Worm (Caenorhabditis elegans) whole organism, L4 larva: Measurements from ENCODE around the gene ddx-23.

ENCODE experiments used
- D1046.2 ChIP-seq: fragments of 200-800 bp; sonication (Bioruptor generic); IDR thresholded peaks from 2 replicates; pipeline ENCODE4 v1.3.6; 2022; ENCODE audit warnings: missing genetic modification characterization, missing compliant biosample characterization
- F37D6.2 ChIP-seq: sonication (generic microtip); optimal IDR thresholded peaks from 2 replicates; lab custom pipeline; 2016; ENCODE audit warnings: mild to moderate bottlenecking, missing genetic modification characterization, missing compliant biosample characterization
- F49E8.2 ChIP-seq: sonication (generic microtip); optimal IDR thresholded peaks from 2 replicates; lab custom pipeline; 2016; ENCODE audit warnings: missing compliant biosample characterization, mild to moderate bottlenecking, missing genetic modification characterization, borderline replicate concordance
- T20F7.1 ChIP-seq: fragments of 200-800 bp; sonication (Bioruptor generic); optimal IDR thresholded peaks from 2 replicates; lab custom pipeline; 2018; ENCODE audit warnings: mild to moderate bottlenecking, missing genetic modification characterization, missing compliant biosample characterization
- T26A8.4 ChIP-seq: fragments of 200-800 bp; sonication (Bioruptor generic); IDR thresholded peaks from 2 replicates; pipeline ENCODE4 v1.3.6; 2022; ENCODE audit warnings: missing genetic modification characterization, missing compliant biosample characterization
- Y105C5A.15 ChIP-seq: fragments of 200-800 bp; sonication (Bioruptor generic); IDR thresholded peaks from 2 replicates; pipeline ENCODE4 v1.3.6; 2022; ENCODE audit warnings: missing genetic modification characterization, missing compliant biosample characterization
- Y5F2A.4 ChIP-seq: fragments of 200-800 bp; sonication (Bioruptor generic); optimal IDR thresholded peaks from 2 replicates; lab custom pipeline; 2018; ENCODE audit warnings: mild to moderate bottlenecking, missing genetic modification characterization, missing compliant biosample characterization
- Y75B8A.6 ChIP-seq: fragments of 200-800 bp; sonication (Bioruptor generic); IDR thresholded peaks from 2 replicates; pipeline ENCODE4 v1.3.6; 2022; ENCODE audit warnings: missing genetic modification reagents, missing genetic modification characterization, missing compliant biosample characterization
- ZK337.2 ChIP-seq: fragments of 200-800 bp; sonication (Bioruptor generic); IDR thresholded peaks from 2 replicates; pipeline ENCODE4 v1.3.6; 2022; ENCODE audit warnings: missing genetic modification reagents, missing genetic modification characterization, missing compliant biosample characterization
- aha-1 ChIP-seq: fragments of 150-350 bp; peaks from one replicate; lab custom pipeline; 2014; ENCODE audit warnings: missing biosample characterization, missing genetic modification characterization
- attf-4 ChIP-seq: sonication (generic microtip); optimal IDR thresholded peaks from 3 replicates; lab custom pipeline; 2017; ENCODE audit warnings: missing biosample characterization, missing genetic modification characterization
- ceh-44 ChIP-seq: fragments of 200-800 bp; sonication (Bioruptor generic); IDR thresholded peaks from 2 replicates; pipeline ENCODE4 v1.3.6; 2022; ENCODE audit warnings: missing genetic modification reagents, missing genetic modification characterization, missing compliant biosample characterization
- ceh-62 ChIP-seq: sonication (generic microtip); optimal IDR thresholded peaks from 2 replicates; lab custom pipeline; 2017; ENCODE audit warnings: missing biosample characterization, missing genetic modification characterization
- ctbp-1 ChIP-seq: fragments of 200-800 bp; sonication (Bioruptor generic); IDR thresholded peaks from 2 replicates; pipeline ENCODE4 v1.3.6; 2022; ENCODE audit warnings: missing genetic modification reagents, missing genetic modification characterization, missing compliant biosample characterization
- daf-16 ChIP-seq, 3 experiments: sonication (generic microtip); optimal IDR thresholded peaks; 2 replicates each; lab custom pipeline; 2016 to 2017; ENCODE audit warnings: missing genetic modification characterization in 3 of 3, missing genetic modification reagents in 3 of 3, mild to moderate bottlenecking in 2 of 3, missing compliant biosample characterization in 2 of 3, missing biosample characterization in 1 of 3, moderate library complexity in 1 of 3
- daf-19 ChIP-seq: fragments of 200-800 bp; sonication (Bioruptor generic); conservative IDR thresholded peaks from 2 replicates; pipeline ENCODE4 v1.3.6; 2022; ENCODE audit warnings: missing genetic modification characterization, missing compliant biosample characterization
- dmd-6 ChIP-seq: fragments of 200-800 bp; sonication (Bioruptor generic); IDR thresholded peaks from 2 replicates; pipeline ENCODE4 v1.3.6; 2022; ENCODE audit warnings: missing genetic modification reagents, missing genetic modification characterization, missing compliant biosample characterization
- dmd-9 ChIP-seq: fragments of 200-800 bp; sonication (Bioruptor generic); IDR thresholded peaks from 2 replicates; pipeline ENCODE4 v1.3.6; 2022; ENCODE audit warnings: missing genetic modification reagents, missing genetic modification characterization, missing compliant biosample characterization
- egl-27 ChIP-seq: sonication (generic microtip); optimal IDR thresholded peaks from 3 replicates; lab custom pipeline; 2017; ENCODE audit warnings: missing biosample characterization, missing genetic modification reagents, missing genetic modification characterization
- fkh-10 ChIP-seq: fragments of 150-350 bp; optimal IDR thresholded peaks from 2 replicates; lab custom pipeline; 2014; ENCODE audit warnings: missing biosample characterization, missing genetic modification reagents, missing genetic modification characterization
- hif-1 ChIP-seq, 2 experiments: sonication (generic microtip); optimal IDR thresholded peaks; 2 replicates each; lab custom pipeline; 2016 to 2017; ENCODE audit warnings: missing compliant biosample characterization in 2 of 2, missing genetic modification characterization in 2 of 2, missing genetic modification reagents in 2 of 2, missing genotype in 2 of 2, mild to moderate bottlenecking in 1 of 2
- hlh-30 ChIP-seq: sonication (generic microtip); optimal IDR thresholded peaks from 2 replicates; lab custom pipeline; 2017; ENCODE audit warnings: antibody characterized with exemption, mild to moderate bottlenecking, missing genetic modification characterization, missing compliant biosample characterization; ENCODE audit not compliant: insufficient read depth
- jun-1 ChIP-seq: fragments of 150-350 bp; optimal IDR thresholded peaks from 2 replicates; lab custom pipeline; 2014; ENCODE audit warnings: missing biosample characterization, missing genetic modification reagents, missing genetic modification characterization
- lin-1 ChIP-seq: fragments of 200-800 bp; sonication (Bioruptor generic); IDR thresholded peaks from 2 replicates; pipeline ENCODE4 v1.3.6; 2022; ENCODE audit warnings: missing genetic modification reagents, missing genetic modification characterization, missing compliant biosample characterization
- lin-29 ChIP-seq: fragments of 200-800 bp; sonication (Bioruptor generic); IDR thresholded peaks from 2 replicates; pipeline ENCODE4 v1.3.6; 2022; ENCODE audit warnings: missing genetic modification reagents, missing genetic modification characterization, missing compliant biosample characterization
- lsy-2 ChIP-seq, 2 experiments: fragments of 150-350 bp in 1 of 2; sonication (generic microtip) in 1 of 2; optimal IDR thresholded peaks; 2 replicates each; lab custom pipeline; 2014 to 2017; ENCODE audit warnings: missing biosample characterization in 2 of 2, missing genetic modification characterization in 2 of 2
- madf-9 ChIP-seq: fragments of 200-800 bp; sonication (Bioruptor generic); conservative IDR thresholded peaks from 2 replicates; pipeline ENCODE4 v1.3.6; 2022; ENCODE audit warnings: missing genetic modification reagents, missing genetic modification characterization, missing compliant biosample characterization
- mdl-1 ChIP-seq, 2 experiments: fragments of 150-350 bp in 1 of 2; sonication (generic microtip) in 1 of 2; optimal IDR thresholded peaks; 2 replicates each; lab custom pipeline; 2014 to 2017; ENCODE audit warnings: missing biosample characterization in 2 of 2, missing genetic modification characterization in 2 of 2
- mdt-29 ChIP-seq: fragments of 200-800 bp; sonication (Bioruptor generic); IDR thresholded peaks from 2 replicates; pipeline ENCODE4 v1.3.6; 2022; ENCODE audit warnings: missing genetic modification reagents, missing genetic modification characterization, missing compliant biosample characterization
- nhr-10 ChIP-seq: fragments of 150-350 bp; optimal IDR thresholded peaks from 2 replicates; lab custom pipeline; 2014; ENCODE audit warnings: missing biosample characterization, missing genetic modification characterization
- nhr-102 ChIP-seq: sonication (generic microtip); optimal IDR thresholded peaks from 2 replicates; lab custom pipeline; 2016; ENCODE audit warnings: mild to moderate bottlenecking, missing genetic modification characterization, moderate library complexity, missing compliant biosample characterization
- nhr-11 ChIP-seq: fragments of 150-350 bp; optimal IDR thresholded peaks from 2 replicates; lab custom pipeline; 2014; ENCODE audit warnings: missing biosample characterization, missing genetic modification characterization
- nhr-42 ChIP-seq: fragments of 200-800 bp; sonication (Bioruptor generic); IDR thresholded peaks from 2 replicates; pipeline ENCODE4 v1.3.6; 2022; ENCODE audit warnings: missing genetic modification characterization, missing compliant biosample characterization
- nhr-48 ChIP-seq: sonication (generic microtip); optimal IDR thresholded peaks from 2 replicates; lab custom pipeline; 2016; ENCODE audit warnings: mild to moderate bottlenecking, missing genetic modification characterization, missing compliant biosample characterization
- nhr-76 ChIP-seq: fragments of 150-350 bp; optimal IDR thresholded peaks from 2 replicates; lab custom pipeline; 2014; ENCODE audit warnings: missing biosample characterization, missing genetic modification characterization
- php-3 ChIP-seq: fragments of 200-800 bp; sonication (Bioruptor generic); IDR thresholded peaks from 2 replicates; pipeline ENCODE4 v1.3.6; 2022; ENCODE audit warnings: missing genetic modification reagents, missing genetic modification characterization, missing compliant biosample characterization
- skn-1 ChIP-seq: fragments of 150-350 bp; optimal IDR thresholded peaks from 2 replicates; lab custom pipeline; 2014; ENCODE audit warnings: missing biosample characterization, missing genetic modification characterization
- spr-3 ChIP-seq: fragments of 200-800 bp; sonication (Bioruptor generic); optimal IDR thresholded peaks from 2 replicates; lab custom pipeline; 2018; ENCODE audit warnings: mild to moderate bottlenecking, missing genetic modification characterization, missing compliant biosample characterization
- tag-97 ChIP-seq: fragments of 200-800 bp; sonication (Bioruptor generic); IDR thresholded peaks from 2 replicates; pipeline ENCODE4 v1.3.6; 2022; ENCODE audit warnings: missing genetic modification characterization, missing compliant biosample characterization
- unc-130 ChIP-seq: sonication (generic microtip); optimal IDR thresholded peaks from 2 replicates; lab custom pipeline; 2016; ENCODE audit warnings: missing genetic modification reagents, missing genetic modification characterization, missing compliant biosample characterization
- vab-7 ChIP-seq: fragments of 200-800 bp; sonication (Bioruptor generic); IDR thresholded peaks from 2 replicates; pipeline ENCODE4 v1.3.6; 2022; ENCODE audit warnings: missing genetic modification reagents, missing genetic modification characterization, missing compliant biosample characterization
- zfp-2 ChIP-seq: sonication (generic microtip); optimal IDR thresholded peaks from 2 replicates; lab custom pipeline; 2016; ENCODE audit warnings: mild to moderate bottlenecking, missing genetic modification characterization, missing compliant biosample characterization
- zfp-3 ChIP-seq: fragments of 200-800 bp; sonication (Bioruptor generic); conservative IDR thresholded peaks from 2 replicates; pipeline ENCODE4 v1.3.6; 2022; ENCODE audit warnings: missing genetic modification reagents, missing genetic modification characterization, missing compliant biosample characterization
- zip-2 ChIP-seq: fragments of 150-350 bp; optimal IDR thresholded peaks from 2 replicates; lab custom pipeline; 2014; ENCODE audit warnings: missing biosample characterization, missing genetic modification characterization
- ztf-11 ChIP-seq: fragments of 150-350 bp; optimal IDR thresholded peaks from 2 replicates; lab custom pipeline; 2014; ENCODE audit warnings: missing biosample characterization, missing genetic modification characterization
- ztf-7 ChIP-seq: fragments of 150-350 bp; optimal IDR thresholded peaks from 2 replicates; lab custom pipeline; 2014; ENCODE audit warnings: missing biosample characterization, missing genetic modification characterization

The ddx-23 gene

ce11 chrIII:5839147-5839546 lies 13.9 kb downstream of the ddx-23 start (continued):
- no peak for TF ChIP-seq F49E8.2 (tag; lab: Kevin White, UChicago)
- TF ChIP-seq lin-1 (GFP tag; lab: Robert Waterston, UW), result 0 out of 2 replicates have a peak, but pooled peaks have one; percentile 27
- no peak for TF ChIP-seq nhr-11 (tag; lab: Kevin White, UChicago)
- no peak for TF ChIP-seq D1046.2
- TF ChIP-seq daf-16 (GFP tag; optimal IDR thresholded peaks at IDR 0.05; lab: Kevin White, UChicago), result peak in 1 of 2 experiments; percentile 53
- peak; percentile 96 for TF ChIP-seq daf-16 (tag; optimal IDR thresholded peaks at IDR 0.05; lab: Kevin White, UChicago)
- TF ChIP-seq madf-9 (GFP tag; lab: Robert Waterston, UW), result no peak
- TF ChIP-seq skn-1, result no peak
- no peak for TF ChIP-seq php-3 (GFP tag; lab: Robert Waterston, UW)
- TF ChIP-seq zfp-2 (tag; lab: Kevin White, UChicago), result no peak
- no peak for TF ChIP-seq ztf-11 (tag; lab: Kevin White, UChicago)
- no peak for TF ChIP-seq zfp-3 (GFP tag; lab: Robert Waterston, UW)
- no peak for TF ChIP-seq jun-1 (tag; lab: Kevin White, UChicago)
- TF ChIP-seq nhr-102 (tag; lab: Kevin White, UChicago), result no peak
- no peak for TF ChIP-seq attf-4 (tag; lab: Kevin White, UChicago)
- no peak for TF ChIP-seq hif-1 (tag; optimal IDR thresholded peaks at IDR 0.05; lab: Kevin White, UChicago)
- TF ChIP-seq Y105C5A.15 (GFP tag; lab: Robert Waterston, UW), result no peak
- no peak for TF ChIP-seq spr-3 (GFP tag; lab: Kevin White, UChicago)
- TF ChIP-seq vab-7, result no peak
- peak; percentile 61 for TF ChIP-seq T20F7.1 (GFP tag; lab: Kevin White, UChicago)
- TF ChIP-seq lsy-2 (tag; optimal IDR thresholded peaks at IDR 0.05; lab: Kevin White, UChicago), result peak in 1 of 2 experiments; percentile 1
- TF ChIP-seq dmd-6 (GFP tag; lab: Robert Waterston, UW), result peak; percentile 74
- no peak for TF ChIP-seq ceh-62
- TF ChIP-seq dmd-9 (GFP tag; lab: Robert Waterston, UW), result no peak
- TF ChIP-seq Y5F2A.4 (GFP tag; lab: Kevin White, UChicago), result no peak
- TF ChIP-seq daf-19, result 0 out of 2 replicates have a peak, but pooled peaks have one; percentile 42
- no peak for TF ChIP-seq aha-1
- TF ChIP-seq ZK337.2, result no peak
- TF ChIP-seq T26A8.4, result no peak; the same call in 1 of the 2 replicates
- peak; percentile 73 for TF ChIP-seq hlh-30 (tag; lab: Kevin White, UChicago)
- TF ChIP-seq nhr-48 (tag; lab: Kevin White, UChicago), result no peak
- TF ChIP-seq mdl-1 (tag; optimal IDR thresholded peaks at IDR 0.05; lab: Kevin White, UChicago), result peak in 1 of 2 experiments; percentile 30
- no peak for TF ChIP-seq ceh-44 (GFP tag; lab: Robert Waterston, UW)
- TF ChIP-seq fkh-10 (GFP tag; lab: Kevin White, UChicago), result no peak
- no peak for TF ChIP-seq Y75B8A.6 (GFP tag; lab: Robert Waterston, UW)
- TF ChIP-seq egl-27 (tag; lab: Kevin White, UChicago), result no peak
- TF ChIP-seq tag-97 (GFP tag; lab: Robert Waterston, UW), result no peak
- no peak for TF ChIP-seq lin-29
- TF ChIP-seq ctbp-1 (GFP tag; lab: Robert Waterston, UW), result no peak
- TF ChIP-seq nhr-42 (GFP tag; lab: Robert Waterston, UW), result no peak
- TF ChIP-seq F37D6.2, result no peak
- TF ChIP-seq unc-130 (GFP tag; lab: Kevin White, UChicago), result no peak
- no peak for TF ChIP-seq ztf-7 (tag; lab: Kevin White, UChicago)
- TF ChIP-seq zip-2 (tag; lab: Kevin White, UChicago), result no peak
- TF ChIP-seq nhr-76 (tag; lab: Kevin White, UChicago), result no peak
- no peak for TF ChIP-seq nhr-10 (tag; lab: Kevin White, UChicago)
- no peak for TF ChIP-seq mdt-29
